Fruit fly (Drosophila melanogaster) whole organism, embryonic: ENCODE measurements around the gene sro.

Experiments used
- Ada2b ChIP-seq: fragments of 200-800 bp; sonication (Bioruptor generic); IDR thresholded peaks from 2 replicates; pipeline ENCODE4 v1.3.6; 2022; ENCODE audit warnings: missing biosample characterization, missing genetic modification characterization
- CG10147 ChIP-seq: fragments of 200-800 bp; sonication (Bioruptor generic); optimal IDR thresholded peaks from 2 replicates; lab custom pipeline; 2019; ENCODE audit warnings: missing biosample characterization, mild to moderate bottlenecking, missing genetic modification characterization, moderate library complexity
- CG10565 ChIP-seq: fragments of 200-800 bp; sonication (Bioruptor generic); optimal IDR thresholded peaks from 3 replicates; lab custom pipeline; 2016; ENCODE audit warnings: missing biosample characterization, mild to moderate bottlenecking, missing genetic modification characterization
- CG12744 ChIP-seq: fragments of 200-800 bp; sonication (Bioruptor generic); optimal IDR thresholded peaks from 2 replicates; lab custom pipeline; 2016; ENCODE audit warnings: missing biosample characterization, missing genetic modification characterization
- CG15073 ChIP-seq: fragments of 200-800 bp; sonication (Bioruptor generic); optimal IDR thresholded peaks from 2 replicates; lab custom pipeline; 2016; ENCODE audit warnings: missing biosample characterization, missing genetic modification characterization
- CG16779 ChIP-seq: fragments of 200-800 bp; sonication (Bioruptor generic); IDR thresholded peaks from 2 replicates; pipeline ENCODE4 v1.3.6; 2022; ENCODE audit warnings: missing biosample characterization, missing genetic modification characterization
- CG18011 ChIP-seq: fragments of 200-800 bp; sonication (Bioruptor generic); optimal IDR thresholded peaks from 2 replicates; lab custom pipeline; 2017; ENCODE audit warnings: missing biosample characterization, missing genetic modification characterization, mild to moderate bottlenecking, moderate library complexity, missing genotype
- CG18764 ChIP-seq: fragments of 200-800 bp; sonication (Bioruptor generic); optimal IDR thresholded peaks from 3 replicates; lab custom pipeline; 2016; ENCODE audit warnings: missing biosample characterization, missing genetic modification characterization
- CG2875 ChIP-seq: fragments of 200-800 bp; sonication (Bioruptor generic); optimal IDR thresholded peaks from 2 replicates; lab custom pipeline; 2017; ENCODE audit warnings: missing biosample characterization, mild to moderate bottlenecking, missing genetic modification characterization, missing genetic modification reagents
- CG34224 ChIP-seq: fragments of 200-800 bp; sonication (Bioruptor generic); IDR thresholded peaks from 3 replicates; pipeline ENCODE4 v1.3.6; 2022; ENCODE audit warnings: missing biosample characterization, missing genetic modification characterization; ENCODE audit not compliant: partially characterized antibody
- CG34422 ChIP-seq: fragments of 200-800 bp; sonication (Bioruptor generic); IDR thresholded peaks from 3 replicates; pipeline ENCODE4 v1.3.6; 2022; ENCODE audit warnings: missing biosample characterization, missing genetic modification characterization
- CG3847 ChIP-seq: fragments of 200-800 bp; sonication (Bioruptor generic); IDR thresholded peaks from 2 replicates; pipeline ENCODE4 v1.3.6; 2022; ENCODE audit warnings: missing biosample characterization, missing genetic modification characterization
- CG3995 ChIP-seq: fragments of 200-800 bp; sonication (Bioruptor generic); optimal IDR thresholded peaks from 3 replicates; lab custom pipeline; 2016; ENCODE audit warnings: missing biosample characterization, missing genetic modification characterization
- CG42726 ChIP-seq: fragments of 200-800 bp; sonication (Bioruptor generic); IDR thresholded peaks from 2 replicates; pipeline ENCODE4 v1.3.6; 2022; ENCODE audit warnings: missing biosample characterization, missing genetic modification characterization; ENCODE audit not compliant: partially characterized antibody
- CG43689 ChIP-seq: fragments of 200-800 bp; sonication (Bioruptor generic); IDR thresholded peaks from 2 replicates; pipeline ENCODE4 v1.3.6; 2022; ENCODE audit warnings: missing biosample characterization, missing genetic modification characterization
- CG4404 ChIP-seq: fragments of 200-800 bp; sonication (Bioruptor generic); IDR thresholded peaks from 2 replicates; pipeline ENCODE4 v1.3.6; 2022; ENCODE audit warnings: missing biosample characterization, missing genetic modification characterization
- CG7839 ChIP-seq: fragments of 200-800 bp; sonication (Bioruptor generic); optimal IDR thresholded peaks from 3 replicates; lab custom pipeline; 2018; ENCODE audit warnings: missing biosample characterization, mild to moderate bottlenecking, missing genetic modification characterization, moderate library complexity
- CG7987 ChIP-seq: fragments of 200-800 bp; sonication (Bioruptor generic); optimal IDR thresholded peaks from 2 replicates; lab custom pipeline; 2018; ENCODE audit warnings: missing biosample characterization, mild to moderate bottlenecking, missing genetic modification characterization, moderate library complexity
- CG8944 ChIP-seq: fragments of 200-800 bp; sonication (Bioruptor generic); optimal IDR thresholded peaks from 3 replicates; lab custom pipeline; 2016; ENCODE audit warnings: missing biosample characterization, missing genetic modification characterization
- CG9797 ChIP-seq: fragments of 200-800 bp; sonication (Bioruptor generic); optimal IDR thresholded peaks from 3 replicates; lab custom pipeline; 2018; ENCODE audit warnings: missing biosample characterization, mild to moderate bottlenecking, missing genetic modification characterization
- Camta ChIP-seq: fragments of 200-800 bp; sonication (Bioruptor generic); optimal IDR thresholded peaks from 2 replicates; lab custom pipeline; 2016; ENCODE audit warnings: missing biosample characterization, missing genetic modification characterization
- D19A ChIP-seq: fragments of 200-800 bp; optimal IDR thresholded peaks from 3 replicates; lab custom pipeline; 2019; ENCODE audit warnings: missing biosample characterization, mild to moderate bottlenecking, missing genetic modification characterization, moderate library complexity
- Dref ChIP-seq: fragments of 200-800 bp; sonication (Bioruptor generic); IDR thresholded peaks from 2 replicates; pipeline ENCODE4 v1.3.6; 2022; ENCODE audit warnings: missing biosample characterization, missing genetic modification characterization
- Eip74EF ChIP-seq, 2 experiments: fragments of 200-800 bp in 1 of 2; fragments of >200 bp in 1 of 2; sonication (Bioruptor generic) in 1 of 2; optimal IDR thresholded peaks; 2 replicates each; lab custom pipeline; 2017 to 2019; ENCODE audit warnings: missing biosample characterization in 2 of 2, missing genetic modification characterization in 2 of 2, mild to moderate bottlenecking in 1 of 2, moderate library complexity in 1 of 2
- MBD-R2 ChIP-seq: fragments of 200-800 bp; sonication (Bioruptor generic); IDR thresholded peaks from 2 replicates; pipeline ENCODE4 v1.3.6; 2022; ENCODE audit warnings: missing biosample characterization, missing genetic modification characterization
- MTF-1 ChIP-seq: fragments of 200-800 bp; sonication (Bioruptor generic); optimal IDR thresholded peaks from 2 replicates; lab custom pipeline; 2018; ENCODE audit warnings: missing biosample characterization, mild to moderate bottlenecking, missing genetic modification characterization, borderline replicate concordance
- NC2α ChIP-seq: fragments of 200-800 bp; sonication (Bioruptor generic); optimal IDR thresholded peaks from 2 replicates; lab custom pipeline; 2016; ENCODE audit warnings: missing biosample characterization, missing genetic modification characterization
- NK7.1 ChIP-seq: fragments of 200-800 bp; sonication (Bioruptor generic); optimal IDR thresholded peaks from 3 replicates; lab custom pipeline; 2016; ENCODE audit warnings: missing biosample characterization, missing genetic modification characterization
- Poxn ChIP-seq: fragments of 200-800 bp; sonication (Bioruptor generic); IDR thresholded peaks from 2 replicates; pipeline ENCODE4 v1.3.6; 2022; ENCODE audit warnings: missing biosample characterization, missing genetic modification characterization
- Spps ChIP-seq: fragments of 200-800 bp; sonication (Bioruptor generic); optimal IDR thresholded peaks from 2 replicates; lab custom pipeline; 2018; ENCODE audit warnings: missing biosample characterization, mild to moderate bottlenecking, missing genetic modification characterization
- Ssrp ChIP-seq: fragments of 200-800 bp; sonication (Bioruptor generic); optimal IDR thresholded peaks from 2 replicates; lab custom pipeline; 2018; ENCODE audit warnings: missing biosample characterization, mild to moderate bottlenecking, missing genetic modification characterization, moderate library complexity
- Trl ChIP-seq, 3 experiments: fragments of >200 bp in 2 of 3; fragments of 200-800 bp in 1 of 3; sonication (Bioruptor generic) in 1 of 3; optimal IDR thresholded peaks; 2 replicates in 1 of 3; 3 replicates in 2 of 3; lab custom pipeline; 2016 to 2017; ENCODE audit warnings: missing biosample characterization in 1 of 3, missing genetic modification characterization in 1 of 3
- Xbp1 ChIP-seq: fragments of 200-800 bp; sonication (Bioruptor generic); optimal IDR thresholded peaks from 3 replicates; lab custom pipeline; 2016; ENCODE audit warnings: missing biosample characterization, mild to moderate bottlenecking, missing genetic modification characterization
- amos ChIP-seq: fragments of 200-800 bp; sonication (Bioruptor generic); IDR thresholded peaks from 2 replicates; pipeline ENCODE4 v1.3.6; 2022; ENCODE audit warnings: missing biosample characterization, missing genetic modification characterization; ENCODE audit not compliant: partially characterized antibody
- chm ChIP-seq: fragments of 200-800 bp; sonication (Bioruptor generic); IDR thresholded peaks from 2 replicates; pipeline ENCODE4 v1.3.6; 2022; ENCODE audit warnings: missing biosample characterization, missing genetic modification characterization
- en ChIP-seq: fragments of 200-800 bp; sonication (Bioruptor generic); optimal IDR thresholded peaks from 2 replicates; lab custom pipeline; 2016; ENCODE audit warnings: missing biosample characterization, missing genetic modification characterization
- eve ChIP-seq, 2 experiments: fragments of >200 bp; optimal IDR thresholded peaks; 2 replicates each; lab custom pipeline; 2017; ENCODE audit warnings: missing biosample characterization in 2 of 2, missing genetic modification characterization in 2 of 2
- eyg ChIP-seq: fragments of 200-800 bp; sonication (Bioruptor generic); optimal IDR thresholded peaks from 3 replicates; lab custom pipeline; 2016; ENCODE audit warnings: missing biosample characterization, missing genetic modification characterization
- fd3F ChIP-seq: fragments of 200-800 bp; sonication (Bioruptor generic); optimal IDR thresholded peaks from 2 replicates; lab custom pipeline; 2018; ENCODE audit warnings: missing biosample characterization, mild to moderate bottlenecking, missing genetic modification characterization, moderate library complexity
- grn ChIP-seq: fragments of 200-800 bp; sonication (Bioruptor generic); optimal IDR thresholded peaks from 3 replicates; lab custom pipeline; 2017; ENCODE audit warnings: missing biosample characterization, missing genetic modification characterization
- klu ChIP-seq: fragments of 200-800 bp; sonication (Bioruptor generic); IDR thresholded peaks from 2 replicates; pipeline ENCODE4 v1.3.6; 2022; ENCODE audit warnings: missing biosample characterization, missing genetic modification characterization
- pan ChIP-seq, 4 experiments: fragments of >200 bp in 3 of 4; fragments of 200-800 bp in 1 of 4; sonication (Bioruptor generic) in 1 of 4; optimal IDR thresholded peaks in 3 of 4; IDR thresholded peaks in 1 of 4; 2 replicates each; pipeline versions ENCODE4 v1.3.6 to Lab custom; 2017 to 2022; ENCODE audit warnings: missing biosample characterization in 2 of 4, missing genetic modification characterization in 2 of 4, mixed read lengths in 1 of 4
- salm ChIP-seq: fragments of 200-800 bp; sonication (Bioruptor generic); optimal IDR thresholded peaks from 2 replicates; lab custom pipeline; 2018; ENCODE audit warnings: missing biosample characterization, mild to moderate bottlenecking, missing genetic modification characterization
- slp2 ChIP-seq: fragments of 200-800 bp; sonication (Bioruptor generic); optimal IDR thresholded peaks from 2 replicates; lab custom pipeline; 2016; ENCODE audit warnings: missing biosample characterization, missing genetic modification characterization
- tap ChIP-seq: fragments of 200-800 bp; optimal IDR thresholded peaks from 3 replicates; lab custom pipeline; 2019; ENCODE audit warnings: missing biosample characterization, mild to moderate bottlenecking, missing genetic modification characterization, moderate library complexity
- tx ChIP-seq: fragments of 200-800 bp; sonication (Bioruptor generic); optimal IDR thresholded peaks from 2 replicates; lab custom pipeline; 2016; ENCODE audit warnings: missing biosample characterization, missing genetic modification characterization
- unpg ChIP-seq: fragments of 200-800 bp; sonication (Bioruptor generic); optimal IDR thresholded peaks from 3 replicates; lab custom pipeline; 2018; ENCODE audit warnings: missing biosample characterization, mild to moderate bottlenecking, missing genetic modification characterization, moderate library complexity
- yki ChIP-seq: fragments of >200 bp; optimal IDR thresholded peaks from 3 replicates; lab custom pipeline; 2018
- zen ChIP-seq: fragments of 200-800 bp; sonication (Bioruptor generic); optimal IDR thresholded peaks from 3 replicates; lab custom pipeline; 2018; ENCODE audit warnings: missing biosample characterization, mild to moderate bottlenecking, missing genetic modification characterization, moderate library complexity

The sro gene

DNA sequence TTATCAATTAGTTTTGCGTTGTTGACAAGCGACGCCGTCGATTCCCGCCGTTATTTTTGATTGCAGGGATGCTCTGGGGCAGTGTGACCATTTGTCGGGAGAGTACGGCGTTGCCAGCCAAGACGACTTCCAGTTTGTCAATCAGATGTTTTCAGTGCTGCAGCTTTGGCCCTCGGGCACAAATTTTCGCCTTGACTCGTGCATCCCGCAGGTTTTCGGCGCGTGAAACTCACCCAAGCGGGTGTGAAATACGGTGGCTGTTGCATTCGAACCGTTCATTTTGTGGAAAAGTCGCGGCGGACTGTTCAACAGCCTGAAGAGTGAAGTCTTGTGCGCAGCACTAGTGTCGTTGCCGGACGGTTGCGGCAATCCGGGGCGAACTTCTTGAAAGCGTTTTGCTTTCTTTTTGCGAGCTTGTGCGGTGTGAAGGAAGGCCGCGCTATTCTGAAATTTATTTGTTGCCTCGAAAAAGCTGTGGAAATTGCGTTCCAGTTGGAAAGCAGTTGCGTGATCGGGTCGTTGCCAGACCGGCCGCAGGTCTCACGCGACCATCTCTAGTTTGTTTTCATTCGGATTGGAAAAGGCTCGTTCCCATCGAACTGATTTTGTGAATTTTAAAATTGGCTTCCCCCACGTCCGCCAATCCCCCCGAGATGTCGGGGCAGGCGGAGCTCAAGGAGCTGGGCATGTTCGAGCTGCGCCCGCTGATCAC, 12.4 kb downstream of the sro start, which contains the start of the genes ca and ncd (continued):
- no peak for TF ChIP-seq CG8944 (GFP tag; lab: Kevin White, UChicago)
- TF ChIP-seq en (GFP tag; lab: Kevin White, UChicago): no peak
- no peak for TF ChIP-seq D19A (tag; lab: Kevin White, UChicago)
- TF ChIP-seq pan (optimal IDR thresholded peaks at IDR 0.05; lab: Kevin White, UChicago): no peak
- TF ChIP-seq pan (GFP tag; optimal IDR thresholded peaks at IDR 0.05 in 1 of 2, IDR thresholded peaks at IDR 0.05 in 1 of 2): no peak
- no peak for TF ChIP-seq slp2 (GFP tag; lab: Kevin White, UChicago)
- no peak for TF ChIP-seq CG18764 (GFP tag; lab: Kevin White, UChicago)
- TF ChIP-seq CG7839 (tag; lab: Kevin White, UChicago): no peak
- TF ChIP-seq grn: no peak
- no peak for TF ChIP-seq salm (tag; lab: Kevin White, UChicago)
- TF ChIP-seq Camta (GFP tag; lab: Kevin White, UChicago): no peak
- no peak for TF ChIP-seq CG3995 (GFP tag; lab: Kevin White, UChicago)
- TF ChIP-seq CG10147: no peak
- TF ChIP-seq Eip74EF (GFP tag; optimal IDR thresholded peaks at IDR 0.05; lab: Kevin White, UChicago): no peak
- TF ChIP-seq CG12744: no peak
- TF ChIP-seq eve (GFP tag; optimal IDR thresholded peaks at IDR 0.05; lab: Kevin White, UChicago): no peak
- TF ChIP-seq MBD-R2 (GFP tag; lab: Robert Waterston, UW): peak; percentile 56; the same call in 1 of the 2 replicates
- TF ChIP-seq Xbp1: no peak
- no peak for TF ChIP-seq CG7987 (GFP tag; lab: Kevin White, UChicago)
- no peak for TF ChIP-seq CG2875 (GFP tag; lab: Kevin White, UChicago)
- no peak for TF ChIP-seq Trl (optimal IDR thresholded peaks at IDR 0.05; lab: Kevin White, UChicago)
- no peak for TF ChIP-seq Trl (GFP tag; optimal IDR thresholded peaks at IDR 0.05; lab: Kevin White, UChicago)
- TF ChIP-seq NC2α (GFP tag; lab: Kevin White, UChicago): no peak
- peak; percentile 49 for TF ChIP-seq Dref (GFP tag; lab: Robert Waterston, UW)
- TF ChIP-seq CG34224: peak; percentile 58
- no peak for TF ChIP-seq fd3F (GFP tag; lab: Kevin White, UChicago)
- no peak for TF ChIP-seq CG15073 (GFP tag; lab: Kevin White, UChicago)
- no peak for TF ChIP-seq CG43689 (GFP tag; lab: Robert Waterston, UW)
- no peak for TF ChIP-seq CG16779 (GFP tag; lab: Robert Waterston, UW)
- peak; percentile 80 for TF ChIP-seq amos (GFP tag; lab: Robert Waterston, UW)
- TF ChIP-seq CG3847 (GFP tag; lab: Robert Waterston, UW): peak; percentile 38; the same call in 1 of the 2 replicates
- TF ChIP-seq yki (lab: Kevin White, UChicago): no peak
- peak; percentile 57; the same call in 1 of the 2 replicates for TF ChIP-seq CG42726 (GFP tag; lab: Robert Waterston, UW)
- TF ChIP-seq CG34422 (GFP tag; lab: Robert Waterston, UW): no peak
- no peak for TF ChIP-seq MTF-1 (GFP tag; lab: Kevin White, UChicago)
- no peak for TF ChIP-seq CG18011 (GFP tag; lab: Kevin White, UChicago)
- TF ChIP-seq eyg (GFP tag; lab: Kevin White, UChicago): no peak
- TF ChIP-seq Poxn (GFP tag; lab: Robert Waterston, UW): no peak
- TF ChIP-seq CG4404: no peak
- TF ChIP-seq Spps (tag; lab: Kevin White, UChicago): no peak
- no peak for TF ChIP-seq chm
- no peak for TF ChIP-seq NK7.1 (GFP tag; lab: Kevin White, UChicago)
- no peak for TF ChIP-seq Ada2b (GFP tag; lab: Robert Waterston, UW)
- TF ChIP-seq CG10565 (GFP tag; lab: Kevin White, UChicago): no peak
- no peak for TF ChIP-seq Ssrp (tag; lab: Kevin White, UChicago)
- TF ChIP-seq zen (tag; lab: Kevin White, UChicago): no peak
- TF ChIP-seq tx: no peak
- no peak for TF ChIP-seq unpg (GFP tag; lab: Kevin White, UChicago)
- peak; percentile 72 for TF ChIP-seq CG9797 (GFP tag; lab: Kevin White, UChicago)
- TF ChIP-seq klu (GFP tag; lab: Robert Waterston, UW): no peak
- no peak for TF ChIP-seq tap
